Worm (Caenorhabditis elegans) whole organism, late embryonic: Measurements from ENCODE around the gene orc-1.

ENCODE experiments used
- F13H6.1 ChIP-seq: sonication (generic microtip); optimal IDR thresholded peaks from 2 replicates; lab custom pipeline; 2016; ENCODE audit warnings: missing genetic modification characterization, missing compliant biosample characterization
- K09A11.1 ChIP-seq: sonication (generic microtip); optimal IDR thresholded peaks from 2 replicates; lab custom pipeline; 2017; ENCODE audit warnings: antibody characterized with exemption, mild to moderate bottlenecking, missing genetic modification characterization, missing compliant biosample characterization; ENCODE audit not compliant: insufficient read depth
- ceh-48 ChIP-seq: sonication (generic microtip); optimal IDR thresholded peaks from 2 replicates; lab custom pipeline; 2016; ENCODE audit warnings: missing genetic modification characterization, inconsistent platforms, missing compliant biosample characterization
- ets-4 ChIP-seq: sonication (generic microtip); optimal IDR thresholded peaks from 2 replicates; lab custom pipeline; 2016; ENCODE audit warnings: missing genetic modification characterization, missing compliant biosample characterization
- nhr-11 ChIP-seq: fragments of 150-350 bp; optimal IDR thresholded peaks from 2 replicates; lab custom pipeline; 2014; ENCODE audit warnings: missing biosample characterization, missing genetic modification characterization
- npax-4 ChIP-seq: sonication (generic microtip); optimal IDR thresholded peaks from 2 replicates; lab custom pipeline; 2016; ENCODE audit warnings: missing genetic modification characterization, missing compliant biosample characterization
- pqm-1 ChIP-seq: sonication (generic microtip); optimal IDR thresholded peaks from 2 replicates; lab custom pipeline; 2016; ENCODE audit warnings: missing genetic modification characterization, missing compliant biosample characterization
- tbx-2 ChIP-seq: sonication (generic microtip); optimal IDR thresholded peaks from 2 replicates; lab custom pipeline; 2016; ENCODE audit warnings: missing genetic modification characterization, missing compliant biosample characterization

ce11 chrIII:10624564-10624963 lies 18.4 kb upstream of the orc-1 start:
- TF ChIP-seq nhr-11 (tag; lab: Kevin White, UChicago): no peak
- TF ChIP-seq pqm-1 (tag; lab: Kevin White, UChicago): no peak
- TF ChIP-seq ceh-48 (tag; lab: Kevin White, UChicago): peak; percentile 66
- TF ChIP-seq npax-4 (tag; lab: Kevin White, UChicago): peak; percentile 22
- peak; percentile 51 for TF ChIP-seq tbx-2 (tag; lab: Kevin White, UChicago)
- no peak for TF ChIP-seq K09A11.1 (tag; lab: Kevin White, UChicago)
- TF ChIP-seq ets-4 (tag; lab: Kevin White, UChicago): no peak
- TF ChIP-seq F13H6.1 (tag; lab: Kevin White, UChicago): no peak
